Worm (Caenorhabditis elegans) whole organism, L4 larva: ENCODE measurements around the gene add-2.
A peak's percentile ranks its signal among the peaks of the same experiment; 100 is the strongest.

ENCODE experiments used
- F10B5.3 ChIP-seq: sonication (generic microtip); optimal IDR thresholded peaks from 2 replicates; lab custom pipeline; 2016; ENCODE audit warnings: mild to moderate bottlenecking, missing genetic modification characterization, missing compliant biosample characterization
- F26F4.8 ChIP-seq: fragments of 200-800 bp; sonication (Bioruptor generic); conservative IDR thresholded peaks from 2 replicates; pipeline ENCODE4 v1.3.6; 2022; ENCODE audit warnings: missing genetic modification characterization, missing compliant biosample characterization
- F49E8.2 ChIP-seq: sonication (generic microtip); optimal IDR thresholded peaks from 2 replicates; lab custom pipeline; 2016; ENCODE audit warnings: missing compliant biosample characterization, mild to moderate bottlenecking, missing genetic modification characterization, borderline replicate concordance
- T20F7.1 ChIP-seq: fragments of 200-800 bp; sonication (Bioruptor generic); optimal IDR thresholded peaks from 2 replicates; lab custom pipeline; 2018; ENCODE audit warnings: mild to moderate bottlenecking, missing genetic modification characterization, missing compliant biosample characterization
- Y48G9A.11 ChIP-seq: fragments of 200-800 bp; sonication (Bioruptor generic); IDR thresholded peaks from 2 replicates; pipeline ENCODE4 v1.3.6; 2022; ENCODE audit warnings: missing genetic modification reagents, missing genetic modification characterization, missing compliant biosample characterization
- Y5F2A.4 ChIP-seq: fragments of 200-800 bp; sonication (Bioruptor generic); optimal IDR thresholded peaks from 2 replicates; lab custom pipeline; 2018; ENCODE audit warnings: mild to moderate bottlenecking, missing genetic modification characterization, missing compliant biosample characterization
- aha-1 ChIP-seq: fragments of 150-350 bp; peaks from one replicate; lab custom pipeline; 2014; ENCODE audit warnings: missing biosample characterization, missing genetic modification characterization
- ama-1 ChIP-seq: fragments of 150-350 bp; optimal IDR thresholded peaks from 2 replicates; lab custom pipeline; 2014; ENCODE audit warnings: inconsistent platforms, mixed read lengths
- attf-4 ChIP-seq: sonication (generic microtip); optimal IDR thresholded peaks from 3 replicates; lab custom pipeline; 2017; ENCODE audit warnings: missing biosample characterization, missing genetic modification characterization
- ceh-32 ChIP-seq: sonication (generic microtip); optimal IDR thresholded peaks from 2 replicates; lab custom pipeline; 2016; ENCODE audit warnings: mild to moderate bottlenecking, missing genetic modification characterization, missing compliant biosample characterization; ENCODE audit not compliant: poor library complexity
- ceh-62 ChIP-seq: sonication (generic microtip); optimal IDR thresholded peaks from 2 replicates; lab custom pipeline; 2017; ENCODE audit warnings: missing biosample characterization, missing genetic modification characterization
- ces-1 ChIP-seq: fragments of 150-350 bp; sonication (generic microtip); optimal IDR thresholded peaks from 4 replicates; lab custom pipeline; 2014; ENCODE audit warnings: missing biosample characterization, missing genetic modification reagents, missing genetic modification characterization
- cey-2 ChIP-seq: sonication (generic microtip); optimal IDR thresholded peaks from 3 replicates; lab custom pipeline; 2017; ENCODE audit warnings: missing genetic modification characterization, mild to moderate bottlenecking, missing compliant biosample characterization, antibody characterized with exemption, borderline replicate concordance; ENCODE audit not compliant: insufficient read depth
- ctbp-1 ChIP-seq: fragments of 200-800 bp; sonication (Bioruptor generic); IDR thresholded peaks from 2 replicates; pipeline ENCODE4 v1.3.6; 2022; ENCODE audit warnings: missing genetic modification reagents, missing genetic modification characterization, missing compliant biosample characterization
- daf-12 ChIP-seq: fragments of 150-350 bp; optimal IDR thresholded peaks from 2 replicates; lab custom pipeline; 2014; ENCODE audit warnings: missing biosample characterization, missing genetic modification reagents, missing genetic modification characterization
- daf-16 ChIP-seq, 3 experiments: sonication (generic microtip); optimal IDR thresholded peaks; 2 replicates each; lab custom pipeline; 2016 to 2017; ENCODE audit warnings: missing genetic modification characterization in 3 of 3, missing genetic modification reagents in 3 of 3, mild to moderate bottlenecking in 2 of 3, missing compliant biosample characterization in 2 of 3, missing biosample characterization in 1 of 3, moderate library complexity in 1 of 3
- daf-19 ChIP-seq: fragments of 200-800 bp; sonication (Bioruptor generic); conservative IDR thresholded peaks from 2 replicates; pipeline ENCODE4 v1.3.6; 2022; ENCODE audit warnings: missing genetic modification characterization, missing compliant biosample characterization
- daf-8 ChIP-seq: fragments of 200-800 bp; sonication (Bioruptor generic); IDR thresholded peaks from 2 replicates; pipeline ENCODE4 v1.3.6; 2022; ENCODE audit warnings: missing genetic modification characterization, missing compliant biosample characterization
- dmd-6 ChIP-seq: fragments of 200-800 bp; sonication (Bioruptor generic); IDR thresholded peaks from 2 replicates; pipeline ENCODE4 v1.3.6; 2022; ENCODE audit warnings: missing genetic modification reagents, missing genetic modification characterization, missing compliant biosample characterization
- duxl-1 ChIP-seq: sonication (generic microtip); optimal IDR thresholded peaks from 2 replicates; lab custom pipeline; 2016; ENCODE audit warnings: mild to moderate bottlenecking, missing genetic modification characterization, moderate library complexity, missing compliant biosample characterization; ENCODE audit not compliant: poor library complexity
- dve-1 ChIP-seq: sonication (generic microtip); optimal IDR thresholded peaks from 2 replicates; lab custom pipeline; 2017; ENCODE audit warnings: antibody characterized with exemption, mild to moderate bottlenecking, missing genetic modification characterization, missing compliant biosample characterization; ENCODE audit not compliant: insufficient read depth
- egl-27 ChIP-seq: sonication (generic microtip); optimal IDR thresholded peaks from 3 replicates; lab custom pipeline; 2017; ENCODE audit warnings: missing biosample characterization, missing genetic modification reagents, missing genetic modification characterization
- fos-1 ChIP-seq: fragments of 150-350 bp; optimal IDR thresholded peaks from 2 replicates; lab custom pipeline; 2014; ENCODE audit warnings: missing biosample characterization, missing genetic modification characterization
- hlh-30 ChIP-seq: sonication (generic microtip); optimal IDR thresholded peaks from 2 replicates; lab custom pipeline; 2017; ENCODE audit warnings: antibody characterized with exemption, mild to moderate bottlenecking, missing genetic modification characterization, missing compliant biosample characterization; ENCODE audit not compliant: insufficient read depth
- lin-1 ChIP-seq: fragments of 200-800 bp; sonication (Bioruptor generic); IDR thresholded peaks from 2 replicates; pipeline ENCODE4 v1.3.6; 2022; ENCODE audit warnings: missing genetic modification reagents, missing genetic modification characterization, missing compliant biosample characterization
- lin-13 ChIP-seq: fragments of 150-350 bp; optimal IDR thresholded peaks from 2 replicates; lab custom pipeline; 2014; ENCODE audit warnings: missing biosample characterization, missing genetic modification reagents, missing genetic modification characterization
- lin-29 ChIP-seq: fragments of 200-800 bp; sonication (Bioruptor generic); IDR thresholded peaks from 2 replicates; pipeline ENCODE4 v1.3.6; 2022; ENCODE audit warnings: missing genetic modification reagents, missing genetic modification characterization, missing compliant biosample characterization
- lin-38 ChIP-seq: fragments of 200-800 bp; sonication (Bioruptor generic); IDR thresholded peaks from 2 replicates; pipeline ENCODE4 v1.3.6; 2022; ENCODE audit warnings: missing genetic modification reagents, missing genetic modification characterization, missing compliant biosample characterization
- lsy-2 ChIP-seq, 2 experiments: fragments of 150-350 bp in 1 of 2; sonication (generic microtip) in 1 of 2; optimal IDR thresholded peaks; 2 replicates each; lab custom pipeline; 2014 to 2017; ENCODE audit warnings: missing biosample characterization in 2 of 2, missing genetic modification characterization in 2 of 2
- madf-5 ChIP-seq, 2 experiments: fragments of 200-800 bp; sonication (Bioruptor generic); IDR thresholded peaks; 2 replicates each; pipeline ENCODE4 v1.3.6; 2022; ENCODE audit warnings: missing compliant biosample characterization in 2 of 2, missing genetic modification characterization in 2 of 2
- mdl-1 ChIP-seq, 2 experiments: fragments of 150-350 bp in 1 of 2; sonication (generic microtip) in 1 of 2; optimal IDR thresholded peaks; 2 replicates each; lab custom pipeline; 2014 to 2017; ENCODE audit warnings: missing biosample characterization in 2 of 2, missing genetic modification characterization in 2 of 2
- mxl-2 ChIP-seq: fragments of 200-800 bp; sonication (Bioruptor generic); conservative IDR thresholded peaks from 2 replicates; pipeline ENCODE4 v1.3.6; 2022; ENCODE audit warnings: missing genetic modification reagents, missing genetic modification characterization, missing compliant biosample characterization
- nhr-10 ChIP-seq: fragments of 150-350 bp; optimal IDR thresholded peaks from 2 replicates; lab custom pipeline; 2014; ENCODE audit warnings: missing biosample characterization, missing genetic modification characterization
- nhr-11 ChIP-seq: fragments of 150-350 bp; optimal IDR thresholded peaks from 2 replicates; lab custom pipeline; 2014; ENCODE audit warnings: missing biosample characterization, missing genetic modification characterization
- nhr-111 ChIP-seq: fragments of 200-800 bp; sonication (Bioruptor generic); optimal IDR thresholded peaks from 2 replicates; lab custom pipeline; 2018; ENCODE audit warnings: mild to moderate bottlenecking, missing genetic modification characterization, missing compliant biosample characterization
- nhr-237 ChIP-seq: sonication (generic microtip); optimal IDR thresholded peaks from 2 replicates; lab custom pipeline; 2017; ENCODE audit warnings: missing biosample characterization, missing genetic modification characterization
- nhr-28 ChIP-seq: fragments of 150-350 bp; optimal IDR thresholded peaks from 2 replicates; lab custom pipeline; 2014; ENCODE audit warnings: missing biosample characterization, missing genetic modification characterization
- nhr-41 ChIP-seq: fragments of 200-800 bp; sonication (Bioruptor generic); IDR thresholded peaks from 2 replicates; pipeline ENCODE4 v1.3.6; 2022; ENCODE audit warnings: missing genetic modification reagents, missing genetic modification characterization, missing compliant biosample characterization
- nhr-42 ChIP-seq: fragments of 200-800 bp; sonication (Bioruptor generic); IDR thresholded peaks from 2 replicates; pipeline ENCODE4 v1.3.6; 2022; ENCODE audit warnings: missing genetic modification characterization, missing compliant biosample characterization
- pha-4 ChIP-seq, 2 experiments: fragments of 150-350 bp in 1 of 2; fragments of 200-800 bp in 1 of 2; sonication (Bioruptor generic) in 1 of 2; IDR thresholded peaks in 1 of 2; optimal IDR thresholded peaks in 1 of 2; 2 replicates each; pipeline versions ENCODE4 v1.3.6 to Lab custom; 2014 to 2022; ENCODE audit warnings: missing genetic modification characterization in 2 of 2, missing genetic modification reagents in 2 of 2, missing biosample characterization in 1 of 2, missing compliant biosample characterization in 1 of 2
- php-3 ChIP-seq: fragments of 200-800 bp; sonication (Bioruptor generic); IDR thresholded peaks from 2 replicates; pipeline ENCODE4 v1.3.6; 2022; ENCODE audit warnings: missing genetic modification reagents, missing genetic modification characterization, missing compliant biosample characterization
- rbr-2 ChIP-seq: sonication (generic microtip); optimal IDR thresholded peaks from 2 replicates; lab custom pipeline; 2016; ENCODE audit warnings: missing genotype, missing genetic modification characterization, missing compliant biosample characterization
- snpc-4 ChIP-seq: fragments of 150-350 bp; optimal IDR thresholded peaks from 2 replicates; lab custom pipeline; 2014; ENCODE audit warnings: missing biosample characterization, missing genetic modification characterization
- tag-97 ChIP-seq: fragments of 200-800 bp; sonication (Bioruptor generic); IDR thresholded peaks from 2 replicates; pipeline ENCODE4 v1.3.6; 2022; ENCODE audit warnings: missing genetic modification characterization, missing compliant biosample characterization
- unc-130 ChIP-seq: sonication (generic microtip); optimal IDR thresholded peaks from 2 replicates; lab custom pipeline; 2016; ENCODE audit warnings: missing genetic modification reagents, missing genetic modification characterization, missing compliant biosample characterization
- zip-11 ChIP-seq: fragments of 200-800 bp; sonication (Bioruptor generic); IDR thresholded peaks from 2 replicates; pipeline ENCODE4 v1.3.6; 2022; ENCODE audit warnings: missing genetic modification characterization, missing compliant biosample characterization

The add-2 gene

DNA sequence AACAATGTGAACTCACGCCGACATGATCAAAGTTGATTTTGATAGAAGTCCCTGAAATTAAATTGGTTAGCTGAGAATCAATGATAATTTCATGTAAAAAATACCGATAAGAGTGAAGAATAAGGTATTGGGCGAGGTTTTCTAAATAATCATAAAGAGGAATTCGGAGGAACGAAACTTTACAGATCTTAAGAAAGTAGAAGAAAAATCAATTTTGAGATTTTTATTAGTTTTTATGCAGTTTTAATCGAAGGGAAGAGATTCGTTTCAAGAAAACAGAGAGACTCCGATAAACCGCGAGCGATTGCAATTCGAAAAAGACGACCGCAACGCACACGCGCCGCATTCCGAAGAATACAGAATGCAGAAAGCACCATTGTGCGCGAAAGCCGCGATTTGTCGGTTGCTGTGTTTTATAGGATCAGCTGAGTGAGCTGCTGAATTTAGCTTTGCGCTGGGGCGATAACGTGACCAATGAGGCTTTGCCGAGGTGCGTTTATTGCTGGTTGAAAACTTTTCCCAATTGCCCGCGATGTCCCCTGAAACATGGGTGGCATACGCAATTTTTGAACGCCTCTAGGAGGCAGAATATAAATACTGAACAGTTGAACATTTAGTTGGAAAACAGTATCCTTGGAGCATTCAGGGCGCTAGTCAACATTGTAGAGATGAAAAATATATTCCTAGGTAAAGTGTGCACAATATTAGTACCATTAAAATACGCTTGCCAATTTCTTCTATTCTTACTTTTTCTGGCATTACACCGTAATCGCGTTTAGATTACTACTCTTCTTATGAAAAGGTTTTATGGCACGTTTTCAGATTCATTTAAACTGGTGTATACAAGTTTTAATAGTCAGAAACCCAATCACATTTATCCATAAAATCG is 33.3 kb downstream of the add-2 start, which contains the start of gene snr-4 (continued):
- no peak for TF ChIP-seq fos-1 (tag; lab: Kevin White, UChicago)
- TF ChIP-seq F26F4.8: no peak
- TF ChIP-seq snpc-4 (tag; lab: Kevin White, UChicago): peak; percentile 97
- peak; percentile 81 for TF ChIP-seq pha-4 (GFP tag; IDR thresholded peaks at IDR 0.05; lab: Robert Waterston, UW)
- TF ChIP-seq pha-4 (tag; optimal IDR thresholded peaks at IDR 0.05; lab: Kevin White, UChicago): no peak
- TF ChIP-seq rbr-2 (tag; lab: Kevin White, UChicago): peak; percentile 93
- peak; percentile 94 for TF ChIP-seq F49E8.2 (tag; lab: Kevin White, UChicago)
- no peak for TF ChIP-seq nhr-10 (tag; lab: Kevin White, UChicago)
- peak; percentile 50 for TF ChIP-seq Y5F2A.4 (GFP tag; lab: Kevin White, UChicago)
- TF ChIP-seq mxl-2: no peak
- TF ChIP-seq hlh-30 (tag; lab: Kevin White, UChicago): peak; percentile 94
- TF ChIP-seq F10B5.3 (tag; lab: Kevin White, UChicago): peak; percentile 88
- peak; percentile 96 for TF ChIP-seq dve-1 (tag; lab: Kevin White, UChicago)
- no peak for TF ChIP-seq cey-2 (tag; lab: Kevin White, UChicago)
- 0 out of 2 replicates have a peak, but pooled peaks have one; percentile 34 for TF ChIP-seq daf-19 (GFP tag; lab: Robert Waterston, UW)
- peak; percentile 98 for TF ChIP-seq ama-1
- TF ChIP-seq daf-12: no peak

DNA sequence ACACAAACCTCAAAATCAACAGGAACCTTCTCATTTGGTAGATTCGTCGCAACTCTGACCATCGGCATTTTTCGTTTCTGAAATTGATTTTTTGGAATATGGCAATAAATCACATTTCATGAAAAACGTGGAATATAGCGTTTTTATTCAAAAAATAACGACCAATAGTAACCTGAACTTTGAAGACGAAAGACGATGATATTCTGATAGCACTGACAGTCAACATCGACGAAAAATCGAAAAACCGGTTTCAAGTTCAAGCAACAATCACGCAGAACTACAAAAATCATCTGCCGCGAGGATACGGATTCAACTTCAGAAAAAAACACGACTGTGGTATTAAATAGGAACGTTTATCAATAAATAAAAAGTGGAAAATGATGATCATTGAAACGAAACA is 35.0 kb downstream of the add-2 start, which contains the start of gene mif-2:
TSS of gene mif-2 (minus strand) at position 281 of the 400 bp plus-strand sequence.
- TF ChIP-seq lin-1: no peak
- TF ChIP-seq ceh-32 (tag; lab: Kevin White, UChicago): no peak
- no peak for TF ChIP-seq zip-11
- TF ChIP-seq nhr-28 (tag; lab: Kevin White, UChicago): peak; percentile 71
- no peak for TF ChIP-seq dmd-6
- TF ChIP-seq daf-8 (GFP tag; lab: Robert Waterston, UW): no peak
- 0 out of 4 replicates have a peak, but pooled peaks of 1 of the 2 experiments have one; percentile 18 for TF ChIP-seq madf-5 (GFP tag; IDR thresholded peaks at IDR 0.05; lab: Robert Waterston, UW)
- no peak for TF ChIP-seq ctbp-1 (GFP tag; lab: Robert Waterston, UW)
- TF ChIP-seq fos-1 (tag; lab: Kevin White, UChicago): no peak
- TF ChIP-seq nhr-42: no peak
- no peak for TF ChIP-seq T20F7.1 (GFP tag; lab: Kevin White, UChicago)
- TF ChIP-seq aha-1 (tag; lab: Kevin White, UChicago): no peak
- no peak for TF ChIP-seq nhr-41 (GFP tag; lab: Robert Waterston, UW)
- TF ChIP-seq ceh-62 (tag; lab: Kevin White, UChicago): no peak
- TF ChIP-seq attf-4 (tag; lab: Kevin White, UChicago): no peak
- no peak for TF ChIP-seq nhr-111 (GFP tag; lab: Kevin White, UChicago)
- TF ChIP-seq F26F4.8: no peak
- no peak for TF ChIP-seq lsy-2 (tag; optimal IDR thresholded peaks at IDR 0.05; lab: Kevin White, UChicago)
- TF ChIP-seq duxl-1 (tag; lab: Kevin White, UChicago): no peak
- TF ChIP-seq lin-13 (GFP tag; lab: Kevin White, UChicago): no peak
- TF ChIP-seq nhr-237 (tag; lab: Kevin White, UChicago): no peak
- TF ChIP-seq lin-29 (GFP tag; lab: Robert Waterston, UW): no peak
- no peak for TF ChIP-seq daf-16 (GFP tag; optimal IDR thresholded peaks at IDR 0.05; lab: Kevin White, UChicago)
- no peak for TF ChIP-seq daf-16 (tag; optimal IDR thresholded peaks at IDR 0.05; lab: Kevin White, UChicago)
- no peak for TF ChIP-seq egl-27 (tag; lab: Kevin White, UChicago)
- no peak for TF ChIP-seq daf-12
- peak; percentile 4 for TF ChIP-seq hlh-30 (tag; lab: Kevin White, UChicago)
- TF ChIP-seq php-3 (GFP tag; lab: Robert Waterston, UW): no peak
- TF ChIP-seq nhr-10 (tag; lab: Kevin White, UChicago): no peak
- TF ChIP-seq ces-1 (GFP tag; lab: Kevin White, UChicago): no peak
- peak in 1 of 2 experiments; percentile 33 for TF ChIP-seq mdl-1 (tag; optimal IDR thresholded peaks at IDR 0.05; lab: Kevin White, UChicago)
- no peak for TF ChIP-seq nhr-11 (tag; lab: Kevin White, UChicago)
- TF ChIP-seq Y48G9A.11 (GFP tag; lab: Robert Waterston, UW): no peak
- no peak for TF ChIP-seq unc-130 (GFP tag; lab: Kevin White, UChicago)
- TF ChIP-seq tag-97 (GFP tag; lab: Robert Waterston, UW): no peak
- 0 out of 2 replicates have a peak, but pooled peaks have one; percentile 24 for TF ChIP-seq lin-38 (GFP tag; lab: Robert Waterston, UW)
